Fruit fly (Drosophila melanogaster) whole organism, embryonic: ENCODE measurements around the gene CG7916.

Experiments
- CG10209 ChIP-seq: fragments of 200-800 bp; sonication (Bioruptor generic); optimal IDR thresholded peaks from 3 replicates; lab custom pipeline; 2017; ENCODE audit warnings: missing biosample characterization, mild to moderate bottlenecking, missing genetic modification characterization, missing genetic modification reagents
- CG11247 ChIP-seq: fragments of 200-800 bp; sonication (Bioruptor generic); IDR thresholded peaks from 2 replicates; pipeline ENCODE4 v1.3.6; 2022; ENCODE audit warnings: missing biosample characterization, missing genetic modification characterization
- CG32767 ChIP-seq: fragments of 200-800 bp; sonication (Bioruptor generic); IDR thresholded peaks from 2 replicates; pipeline ENCODE4 v1.3.6; 2022; ENCODE audit warnings: missing biosample characterization, missing genetic modification characterization
- CoRest ChIP-seq: fragments of 200-800 bp; sonication (Bioruptor generic); optimal IDR thresholded peaks from 3 replicates; lab custom pipeline; 2018; ENCODE audit warnings: missing biosample characterization, mild to moderate bottlenecking, missing genetic modification characterization, moderate library complexity
- GATAe ChIP-seq: fragments of 200-800 bp; sonication (Bioruptor generic); conservative IDR thresholded peaks from 2 replicates; pipeline ENCODE4 v1.3.6; 2022; ENCODE audit warnings: missing biosample characterization, missing genetic modification characterization
- NfI ChIP-seq: fragments of 200-800 bp; sonication (Bioruptor generic); optimal IDR thresholded peaks from 3 replicates; lab custom pipeline; 2018; ENCODE audit warnings: missing biosample characterization, mild to moderate bottlenecking, missing genetic modification characterization, moderate library complexity
- Pdp1 ChIP-seq, 2 experiments: fragments of 200-800 bp; sonication (Bioruptor generic); optimal IDR thresholded peaks; 3 replicates each; lab custom pipeline; 2016; ENCODE audit warnings: missing biosample characterization in 2 of 2, missing genetic modification characterization in 2 of 2, mild to moderate bottlenecking in 1 of 2, moderate library complexity in 1 of 2
- al ChIP-seq: fragments of 200-800 bp; sonication (Bioruptor generic); IDR thresholded peaks from 2 replicates; pipeline ENCODE4 v1.3.6; 2022; ENCODE audit warnings: missing biosample characterization, missing genetic modification characterization
- ato ChIP-seq: fragments of 200-800 bp; sonication (Bioruptor generic); IDR thresholded peaks from 2 replicates; pipeline ENCODE4 v1.3.6; 2022; ENCODE audit warnings: missing biosample characterization, missing genetic modification characterization; ENCODE audit not compliant: partially characterized antibody
- gt ChIP-seq: fragments of 200-800 bp; sonication (Bioruptor generic); IDR thresholded peaks from 2 replicates; pipeline ENCODE4 v1.3.6; 2022; ENCODE audit warnings: missing biosample characterization, missing genetic modification characterization
- twi ChIP-seq: fragments of 200-800 bp; optimal IDR thresholded peaks from 2 replicates; lab custom pipeline; 2019; ENCODE audit warnings: missing biosample characterization, mild to moderate bottlenecking, missing genetic modification characterization, moderate library complexity
- vvl ChIP-seq: fragments of 200-800 bp; sonication (Bioruptor generic); IDR thresholded peaks from 2 replicates; pipeline ENCODE4 v1.3.6; 2022; ENCODE audit warnings: missing biosample characterization, missing genetic modification characterization

dm6 chr2L:13881387-13881902 lies 34.9 kb downstream of the CG7916 start:
- no peak for TF ChIP-seq gt (GFP tag; lab: Robert Waterston, UW)
- TF ChIP-seq CG32767 = no peak
- TF ChIP-seq CoRest (tag; lab: Kevin White, UChicago) = no peak
- no peak for TF ChIP-seq CG11247 (GFP tag; lab: Robert Waterston, UW)
- TF ChIP-seq vvl (GFP tag; lab: Robert Waterston, UW) = no peak
- no peak for TF ChIP-seq al (GFP tag; lab: Robert Waterston, UW)
- no peak for TF ChIP-seq Pdp1 (GFP tag; optimal IDR thresholded peaks at IDR 0.05; lab: Kevin White, UChicago)
- TF ChIP-seq ato (GFP tag; lab: Robert Waterston, UW) = no peak
- TF ChIP-seq NfI = no peak
- no peak for TF ChIP-seq GATAe
- no peak for TF ChIP-seq CG10209 (GFP tag; lab: Kevin White, UChicago)
- no peak for TF ChIP-seq twi (tag; lab: Kevin White, UChicago)
